Fruit fly (Drosophila melanogaster): Measurements from ENCODE around the gene CG11555.
A peak's percentile ranks its signal among the peaks of the same experiment; 100 is the strongest.

Gene CG11555

dm6 chr2L:309177-309576 lies 35.5 kb downstream of the CG11555 start (continued):
- no peak for TF ChIP-seq stwl (tag; optimal IDR thresholded peaks at IDR 0.05)
- no peak for TF ChIP-seq slbo (GFP tag; IDR thresholded peaks at IDR 0.05)
- TF ChIP-seq CG12769 (tag; optimal IDR thresholded peaks at IDR 0.05), result no peak
- TF ChIP-seq CG17385 (GFP tag; optimal IDR thresholded peaks at IDR 0.05), result peak; percentile 28
- peak in 1 of 2 experiments; percentile 14 for TF ChIP-seq Hr51 (GFP tag; optimal IDR thresholded peaks at IDR 0.05)
- peak; percentile 31 for TF ChIP-seq CG11504 (tag; optimal IDR thresholded peaks at IDR 0.05)
- TF ChIP-seq vvl (GFP tag; IDR thresholded peaks at IDR 0.05), result peak; percentile 12; the same call in 1 of the 2 replicates
- TF ChIP-seq repo (GFP tag; optimal IDR thresholded peaks at IDR 0.05), result no peak
- no peak for TF ChIP-seq CG3838 (GFP tag; optimal IDR thresholded peaks at IDR 0.05)
- TF ChIP-seq Ravus (GFP tag; IDR thresholded peaks at IDR 0.05), result no peak
- peak; percentile 9 for TF ChIP-seq CG18764 (GFP tag; optimal IDR thresholded peaks at IDR 0.05)
- TF ChIP-seq NfI (GFP tag; optimal IDR thresholded peaks at IDR 0.05), result no peak
- TF ChIP-seq schlank (tag; optimal IDR thresholded peaks at IDR 0.05), result no peak
- no peak; the same call in 2 of the 3 replicates for TF ChIP-seq CG11695 (GFP tag; IDR thresholded peaks at IDR 0.05)
- TF ChIP-seq CG11456 (GFP tag; IDR thresholded peaks at IDR 0.05), result 0 out of 3 replicates have a peak, but pooled peaks have one; percentile 43
- TF ChIP-seq Ptx1 (GFP tag; IDR thresholded peaks at IDR 0.05), result no peak
- TF ChIP-seq MTF-1 (GFP tag; optimal IDR thresholded peaks at IDR 0.05; ENCODE audit: borderline replicate concordance), result no peak
- no peak for TF ChIP-seq CG5953 (GFP tag; IDR thresholded peaks at IDR 0.05)
- peak; percentile 16 for TF ChIP-seq Dip3 (GFP tag; optimal IDR thresholded peaks at IDR 0.05)
- no peak for TF ChIP-seq twi (tag; optimal IDR thresholded peaks at IDR 0.05)
- 0 out of 2 replicates have a peak, but pooled peaks have one; percentile 7 for TF ChIP-seq MBD-R2 (GFP tag; IDR thresholded peaks at IDR 0.05)
- TF ChIP-seq zfh2 (GFP tag; optimal IDR thresholded peaks at IDR 0.05), result peak; percentile 17
- no peak for TF ChIP-seq eyg (GFP tag; optimal IDR thresholded peaks at IDR 0.05)
- TF ChIP-seq Lhr (GFP tag; optimal IDR thresholded peaks at IDR 0.05), result no peak
- TF ChIP-seq ewg (GFP tag; optimal IDR thresholded peaks at IDR 0.05), result peak; percentile 6
- TF ChIP-seq CG13894 (tag; optimal IDR thresholded peaks at IDR 0.05), result peak; percentile 21
- TF ChIP-seq CG3065 (GFP tag; optimal IDR thresholded peaks at IDR 0.05), result no peak
- TF ChIP-seq CG8290 (GFP tag; optimal IDR thresholded peaks at IDR 0.05), result no peak
- peak in 1 of 2 experiments; percentile 4 for TF ChIP-seq CG8290 (tag; optimal IDR thresholded peaks at IDR 0.05)
- no peak for TF ChIP-seq phol (tag; optimal IDR thresholded peaks at IDR 0.05)
- no peak for TF ChIP-seq Aef1 (GFP tag; IDR thresholded peaks at IDR 0.05)
- TF ChIP-seq CG12219 (GFP tag; optimal IDR thresholded peaks at IDR 0.05), result no peak
- peak in 1 of 2 experiments; percentile 59 for TF ChIP-seq eve (GFP tag; optimal IDR thresholded peaks at IDR 0.05)
- TF ChIP-seq sens (GFP tag), result peak; percentile 62
- TF ChIP-seq vfl (GFP tag; optimal IDR thresholded peaks at IDR 0.05), result no peak
- TF ChIP-seq CG13287 (GFP tag; IDR thresholded peaks at IDR 0.05; ENCODE audit: partially characterized antibody), result no peak
- TF ChIP-seq dm (GFP tag; optimal IDR thresholded peaks at IDR 0.05), result no peak
- TF ChIP-seq CG15073 (GFP tag; optimal IDR thresholded peaks at IDR 0.05), result no peak
- TF ChIP-seq ind (GFP tag; optimal IDR thresholded peaks at IDR 0.05), result peak; percentile 13
- no peak for TF ChIP-seq CG14667 (GFP tag; IDR thresholded peaks at IDR 0.05)
- no peak for TF ChIP-seq CG6813 (GFP tag; optimal IDR thresholded peaks at IDR 0.05)
- no peak for TF ChIP-seq kni (GFP tag; optimal IDR thresholded peaks at IDR 0.05)
- TF ChIP-seq wdn (GFP tag; IDR thresholded peaks at IDR 0.05), result no peak
- no peak for TF ChIP-seq CG33557 (GFP tag; optimal IDR thresholded peaks at IDR 0.05)
- no peak for TF ChIP-seq caup (GFP tag; optimal IDR thresholded peaks at IDR 0.05; ENCODE audit: severe bottlenecking)
- 0 out of 3 replicates have a peak, but pooled peaks have one; percentile 12 for TF ChIP-seq CG17361 (GFP tag; IDR thresholded peaks at IDR 0.05)
- no peak for TF ChIP-seq Doc3 (GFP tag; IDR thresholded peaks at IDR 0.05; ENCODE audit: partially characterized antibody)
- no peak for TF ChIP-seq yki (optimal IDR thresholded peaks at IDR 0.05)
- TF ChIP-seq CG12236 (GFP tag; optimal IDR thresholded peaks at IDR 0.05), result no peak
- TF ChIP-seq HLH54F (GFP tag; optimal IDR thresholded peaks at IDR 0.05), result peak; percentile 18
- no peak for TF ChIP-seq CG2129 (GFP tag; IDR thresholded peaks at IDR 0.05; ENCODE audit: partially characterized antibody)
